Fruit fly (Drosophila melanogaster) whole organism, embryonic: ENCODE results near the gene CG7896.
A peak's percentile ranks its signal among the peaks of the same experiment; 100 is the strongest.

Experiments used
- Awh ChIP-seq: fragments of 200-800 bp; sonication (Bioruptor generic); IDR thresholded peaks from 2 replicates; pipeline ENCODE4, ENCODE4 v1.3.6; 2022; ENCODE audit warnings: missing biosample characterization, missing genetic modification characterization
- Bgb ChIP-seq: fragments of 200-800 bp; sonication (Bioruptor generic); IDR thresholded peaks from 2 replicates; pipeline ENCODE4 v1.3.6; 2022; ENCODE audit warnings: missing biosample characterization, missing genetic modification characterization; ENCODE audit not compliant: partially characterized antibody
- Blimp-1 ChIP-seq: fragments of 200-800 bp; sonication (Bioruptor generic); optimal IDR thresholded peaks from 3 replicates; lab custom pipeline; 2018; ENCODE audit warnings: missing biosample characterization, missing genetic modification characterization, mild to moderate bottlenecking, moderate library complexity, missing genetic modification reagents
- CG10147 ChIP-seq: fragments of 200-800 bp; sonication (Bioruptor generic); optimal IDR thresholded peaks from 2 replicates; lab custom pipeline; 2019; ENCODE audit warnings: missing biosample characterization, mild to moderate bottlenecking, missing genetic modification characterization, moderate library complexity
- CG10431 ChIP-seq: fragments of 200-800 bp; sonication (Bioruptor generic); optimal IDR thresholded peaks from 3 replicates; lab custom pipeline; 2018; ENCODE audit warnings: missing biosample characterization, mild to moderate bottlenecking, missing genetic modification characterization
- CG12071 ChIP-seq: fragments of 200-800 bp; sonication (Bioruptor generic); optimal IDR thresholded peaks from 3 replicates; lab custom pipeline; 2018; ENCODE audit warnings: missing biosample characterization, mild to moderate bottlenecking, missing genetic modification characterization
- CG14050 ChIP-seq: fragments of 200-800 bp; sonication (Bioruptor generic); IDR thresholded peaks from 3 replicates; pipeline ENCODE4 v1.3.6; 2022; ENCODE audit warnings: missing biosample characterization, missing genetic modification characterization
- CG14710 ChIP-seq: fragments of 200-800 bp; sonication (Bioruptor generic); optimal IDR thresholded peaks from 3 replicates; lab custom pipeline; 2019; ENCODE audit warnings: missing biosample characterization, mild to moderate bottlenecking, missing genetic modification characterization, moderate library complexity
- CG17359 ChIP-seq: fragments of 200-800 bp; sonication (Bioruptor generic); optimal IDR thresholded peaks from 3 replicates; lab custom pipeline; 2018; ENCODE audit warnings: missing biosample characterization, mild to moderate bottlenecking, missing genetic modification characterization, moderate library complexity
- CG17612 ChIP-seq: fragments of 200-800 bp; sonication (Bioruptor generic); IDR thresholded peaks from 2 replicates; pipeline ENCODE4 v1.3.6; 2022; ENCODE audit warnings: missing biosample characterization, missing genetic modification characterization
- CG31365 ChIP-seq: fragments of 200-800 bp; sonication (Bioruptor generic); optimal IDR thresholded peaks from 2 replicates; lab custom pipeline; 2018; ENCODE audit warnings: missing biosample characterization, mild to moderate bottlenecking, missing genetic modification characterization
- CG3163 ChIP-seq: fragments of 200-800 bp; sonication (Bioruptor generic); optimal IDR thresholded peaks from 3 replicates; lab custom pipeline; 2016; ENCODE audit warnings: missing biosample characterization, missing genetic modification characterization
- CG32532 ChIP-seq: fragments of 200-800 bp; sonication (Bioruptor generic); IDR thresholded peaks from 2 replicates; pipeline ENCODE4 v1.3.6; 2022; ENCODE audit warnings: missing biosample characterization, missing genetic modification characterization
- CG3838 ChIP-seq: fragments of 200-800 bp; sonication (Bioruptor generic); optimal IDR thresholded peaks from 3 replicates; lab custom pipeline; 2016; ENCODE audit warnings: missing biosample characterization, missing genetic modification characterization
- CG42726 ChIP-seq: fragments of 200-800 bp; sonication (Bioruptor generic); IDR thresholded peaks from 2 replicates; pipeline ENCODE4 v1.3.6; 2022; ENCODE audit warnings: missing biosample characterization, missing genetic modification characterization; ENCODE audit not compliant: partially characterized antibody
- CG7372 ChIP-seq: fragments of 200-800 bp; sonication (Bioruptor generic); IDR thresholded peaks from 2 replicates; pipeline ENCODE4 v1.3.6; 2022; ENCODE audit warnings: missing biosample characterization, missing genetic modification characterization
- CG7556 ChIP-seq: fragments of 200-800 bp; sonication (Bioruptor generic); optimal IDR thresholded peaks from 2 replicates; lab custom pipeline; 2017; ENCODE audit warnings: missing biosample characterization, mild to moderate bottlenecking, missing genetic modification characterization
- CG8089 ChIP-seq: fragments of 200-800 bp; sonication (Bioruptor generic); optimal IDR thresholded peaks from 3 replicates; lab custom pipeline; 2016; ENCODE audit warnings: missing biosample characterization, missing genetic modification characterization
- CG8290 ChIP-seq, 3 experiments: fragments of 200-800 bp; sonication (Bioruptor generic); optimal IDR thresholded peaks; 2 replicates each; lab custom pipeline; 2016 to 2019; ENCODE audit warnings: missing biosample characterization in 3 of 3, missing genetic modification characterization in 3 of 3, mild to moderate bottlenecking in 2 of 3, moderate library complexity in 1 of 3
- Ets65A ChIP-seq: fragments of 200-800 bp; sonication (Bioruptor generic); peaks from one replicate; lab custom pipeline; 2016; ENCODE audit warnings: missing biosample characterization, missing genetic modification characterization
- Hey ChIP-seq: fragments of 200-800 bp; sonication (Bioruptor generic); optimal IDR thresholded peaks from 3 replicates; lab custom pipeline; 2018; ENCODE audit warnings: missing biosample characterization, mild to moderate bottlenecking, missing genetic modification characterization
- Kr ChIP-seq: fragments of 200-800 bp; sonication (Bioruptor generic); optimal IDR thresholded peaks from 2 replicates; lab custom pipeline; 2017; ENCODE audit warnings: missing biosample characterization, mild to moderate bottlenecking, missing genetic modification characterization
- Oli ChIP-seq: fragments of 200-800 bp; sonication (Bioruptor generic); optimal IDR thresholded peaks from 2 replicates; lab custom pipeline; 2018; ENCODE audit warnings: missing biosample characterization, mild to moderate bottlenecking, missing genetic modification characterization, moderate library complexity
- Poxn ChIP-seq: fragments of 200-800 bp; sonication (Bioruptor generic); IDR thresholded peaks from 2 replicates; pipeline ENCODE4 v1.3.6; 2022; ENCODE audit warnings: missing biosample characterization, missing genetic modification characterization
- Rfx ChIP-seq: fragments of 200-800 bp; sonication (Bioruptor generic); IDR thresholded peaks from 2 replicates; pipeline ENCODE4 v1.3.6; 2022; ENCODE audit warnings: missing biosample characterization, missing genetic modification characterization
- ara ChIP-seq: fragments of 200-800 bp; sonication (Bioruptor generic); IDR thresholded peaks from 2 replicates; pipeline ENCODE4 v1.3.6; 2022; ENCODE audit warnings: missing biosample characterization, missing genetic modification characterization
- bcd ChIP-seq: fragments of 200-800 bp; sonication (Bioruptor generic); optimal IDR thresholded peaks from 2 replicates; lab custom pipeline; 2017; ENCODE audit warnings: missing biosample characterization, mild to moderate bottlenecking, missing genetic modification characterization
- cad ChIP-seq: fragments of >200 bp; optimal IDR thresholded peaks from 2 replicates; lab custom pipeline; 2017; ENCODE audit warnings: missing biosample characterization, missing genetic modification characterization
- chm ChIP-seq: fragments of 200-800 bp; sonication (Bioruptor generic); IDR thresholded peaks from 2 replicates; pipeline ENCODE4 v1.3.6; 2022; ENCODE audit warnings: missing biosample characterization, missing genetic modification characterization
- ci ChIP-seq: fragments of 200-800 bp; sonication (Bioruptor generic); IDR thresholded peaks from 3 replicates; pipeline ENCODE4 v1.3.6; 2022; ENCODE audit warnings: missing biosample characterization, missing genetic modification characterization
- dimm ChIP-seq: fragments of 200-800 bp; sonication (Bioruptor generic); IDR thresholded peaks from 2 replicates; pipeline ENCODE4 v1.3.6; 2022; ENCODE audit warnings: missing biosample characterization, missing genetic modification characterization
- dm ChIP-seq: fragments of 200-800 bp; sonication (Bioruptor generic); optimal IDR thresholded peaks from 3 replicates; lab custom pipeline; 2016; ENCODE audit warnings: missing biosample characterization, missing genetic modification characterization
- dmrt99B ChIP-seq: fragments of 200-800 bp; sonication (Bioruptor generic); optimal IDR thresholded peaks from 2 replicates; lab custom pipeline; 2018; ENCODE audit warnings: missing biosample characterization, mild to moderate bottlenecking, missing genetic modification characterization, moderate library complexity
- gfzf ChIP-seq: fragments of 200-800 bp; sonication (Bioruptor generic); optimal IDR thresholded peaks from 2 replicates; lab custom pipeline; 2016; ENCODE audit warnings: missing biosample characterization, mild to moderate bottlenecking, missing genetic modification characterization, moderate library complexity
- gro ChIP-seq: fragments of 200-800 bp; sonication (Bioruptor generic); optimal IDR thresholded peaks from 2 replicates; lab custom pipeline; 2016; ENCODE audit warnings: missing biosample characterization, missing genetic modification characterization
- gsb ChIP-seq: fragments of 200-800 bp; sonication (Bioruptor generic); IDR thresholded peaks from 2 replicates; pipeline ENCODE4 v1.3.6; 2022; ENCODE audit warnings: missing biosample characterization, missing genetic modification characterization
- hbn ChIP-seq: fragments of 200-800 bp; sonication (Bioruptor generic); IDR thresholded peaks from 2 replicates; pipeline ENCODE4 v1.3.6; 2022; ENCODE audit warnings: missing biosample characterization, missing genetic modification characterization; ENCODE audit not compliant: partially characterized antibody
- ind ChIP-seq: fragments of 200-800 bp; sonication (Bioruptor generic); optimal IDR thresholded peaks from 3 replicates; lab custom pipeline; 2016; ENCODE audit warnings: missing biosample characterization, missing genetic modification characterization
- jumu ChIP-seq: fragments of 200-800 bp; sonication (Bioruptor generic); optimal IDR thresholded peaks from 3 replicates; lab custom pipeline; 2016; ENCODE audit warnings: missing biosample characterization, missing genetic modification characterization
- nom ChIP-seq: fragments of 200-800 bp; sonication (Bioruptor generic); optimal IDR thresholded peaks from 2 replicates; lab custom pipeline; 2017; ENCODE audit warnings: missing biosample characterization, missing genetic modification characterization, mild to moderate bottlenecking, moderate library complexity, missing genetic modification reagents
- pita ChIP-seq: fragments of 200-800 bp; sonication (Bioruptor generic); optimal IDR thresholded peaks from 2 replicates; lab custom pipeline; 2017; ENCODE audit warnings: missing biosample characterization, mild to moderate bottlenecking, missing genetic modification characterization
- ranshi ChIP-seq: fragments of 200-800 bp; sonication (Bioruptor generic); IDR thresholded peaks from 2 replicates; pipeline ENCODE4 v1.3.6; 2022; ENCODE audit warnings: missing biosample characterization, missing genetic modification characterization
- scrt ChIP-seq: fragments of 200-800 bp; sonication (Bioruptor generic); optimal IDR thresholded peaks from 2 replicates; lab custom pipeline; 2018; ENCODE audit warnings: missing biosample characterization, mild to moderate bottlenecking, missing genetic modification characterization, moderate library complexity
- seq ChIP-seq: fragments of 200-800 bp; sonication (Bioruptor generic); IDR thresholded peaks from 2 replicates; pipeline ENCODE4 v1.3.6; 2022; ENCODE audit warnings: missing biosample characterization, missing genetic modification characterization
- slbo ChIP-seq: fragments of 200-800 bp; sonication (Bioruptor generic); IDR thresholded peaks from 2 replicates; pipeline ENCODE4 v1.3.6; 2022; ENCODE audit warnings: missing biosample characterization, missing genetic modification characterization
- ttk ChIP-seq: fragments of 200-800 bp; sonication (Bioruptor generic); IDR thresholded peaks from 2 replicates; pipeline ENCODE4 v2.1.2; 2022; ENCODE audit warnings: missing biosample characterization, missing genetic modification characterization
- z ChIP-seq: fragments of 200-800 bp; sonication (Bioruptor generic); IDR thresholded peaks from 3 replicates; pipeline ENCODE4 v1.3.6; 2022; ENCODE audit warnings: missing biosample characterization, missing genetic modification characterization
- zf30C ChIP-seq: fragments of 200-800 bp; sonication (Bioruptor generic); optimal IDR thresholded peaks from 3 replicates; lab custom pipeline; 2018; ENCODE audit warnings: missing biosample characterization, mild to moderate bottlenecking, missing genetic modification characterization

The CG7896 gene

DNA sequence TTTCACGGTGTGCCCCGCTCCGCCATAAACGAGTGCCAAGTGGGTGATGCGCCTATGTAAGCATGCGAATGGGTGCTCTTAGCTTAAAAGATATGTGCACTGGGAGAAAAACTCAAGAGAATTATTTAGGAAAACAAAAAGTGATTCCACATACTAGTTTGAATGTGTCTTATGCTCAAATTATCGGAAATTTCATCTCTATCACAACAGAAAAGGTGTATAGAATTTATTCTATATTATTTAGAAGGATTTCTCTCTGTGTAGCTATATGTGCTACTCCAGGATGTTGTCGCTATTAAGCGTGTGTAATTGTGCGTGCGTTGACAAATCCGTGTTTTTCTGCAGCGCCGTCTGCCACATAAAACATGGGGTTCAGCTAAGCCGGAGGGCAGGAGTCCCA, 23.9 kb upstream of the CG7896 start (continued):
- TF ChIP-seq gsb (no peak), CG32532 (GFP tag; lab: Robert Waterston, UW) (0 out of 2 replicates have a peak, but pooled peaks have one; percentile 16), chm (GFP tag; lab: Robert Waterston, UW) (no peak)

DNA sequence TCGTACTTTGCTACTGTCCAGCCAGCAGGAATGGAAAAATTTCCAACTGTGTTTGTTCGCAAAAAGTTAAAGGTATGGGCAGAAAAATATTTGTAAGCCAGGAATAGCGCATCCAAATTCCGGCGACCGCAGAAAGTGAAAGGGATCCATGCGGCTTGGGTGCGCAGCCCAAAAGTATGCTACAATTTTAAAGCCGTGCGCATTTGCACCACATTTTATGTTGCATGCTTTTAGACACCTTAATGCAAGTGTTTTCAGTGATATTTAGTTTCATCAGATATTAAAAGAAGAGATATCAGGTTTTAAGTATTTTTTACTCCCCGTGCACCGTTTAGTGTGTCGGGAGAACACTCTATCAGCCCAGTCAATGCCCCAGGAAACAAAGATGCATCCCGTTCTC, 20.1 kb upstream of the CG7896 start:
- no peak for TF ChIP-seq Awh (GFP tag; lab: Robert Waterston, UW)
- TF ChIP-seq CG8290 (GFP tag; optimal IDR thresholded peaks at IDR 0.05; lab: Kevin White, UChicago), result peak; percentile 94
- TF ChIP-seq CG8290 (tag; optimal IDR thresholded peaks at IDR 0.05; lab: Kevin White, UChicago), result peak; percentile 2 to 74
- no peak for TF ChIP-seq ttk (GFP tag; lab: Robert Waterston, UW)
- no peak for TF ChIP-seq CG42726
- TF ChIP-seq dimm (GFP tag; lab: Robert Waterston, UW), result no peak
- no peak for TF ChIP-seq CG8089
- TF ChIP-seq dm (GFP tag; lab: Kevin White, UChicago), result no peak
- TF ChIP-seq CG17612, result peak; percentile 93
- TF ChIP-seq zf30C (GFP tag; lab: Kevin White, UChicago), result no peak
- TF ChIP-seq cad, result no peak
- TF ChIP-seq CG31365 (tag; lab: Kevin White, UChicago), result no peak
- TF ChIP-seq slbo (GFP tag; lab: Robert Waterston, UW), result no peak
- TF ChIP-seq Blimp-1, result peak; percentile 73

DNA sequence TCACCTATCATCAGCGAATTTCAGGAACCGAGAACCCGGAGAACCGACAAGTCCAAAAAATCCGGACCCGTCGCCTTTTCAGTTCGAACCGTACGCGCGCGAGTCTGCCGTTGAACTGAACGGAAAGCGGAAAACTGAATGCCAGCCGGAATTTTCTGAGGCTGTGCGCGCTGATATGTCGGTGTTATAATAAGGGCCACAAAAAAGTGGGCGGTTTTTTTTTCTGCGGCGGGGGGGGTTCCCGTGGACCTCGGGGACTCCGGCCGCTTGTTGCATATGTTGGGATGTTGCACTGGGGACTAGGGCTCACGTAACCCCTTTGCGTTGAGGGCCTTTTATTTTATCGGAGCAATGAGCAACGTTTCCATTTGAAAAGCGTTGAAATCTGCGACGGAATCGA, 13.9 kb upstream of the CG7896 start, which contains the start of gene TkR99D:
TSS of gene TkR99D (minus strand) at position 101 of the 400 bp plus-strand sequence.
- TF ChIP-seq ci, result 0 out of 3 replicates have a peak, but pooled peaks have one; percentile 14
- peak; percentile 50 for TF ChIP-seq scrt (GFP tag; lab: Kevin White, UChicago)
- 0 out of 2 replicates have a peak, but pooled peaks have one; percentile 4 for TF ChIP-seq ranshi (GFP tag; lab: Robert Waterston, UW)
- TF ChIP-seq Ets65A (GFP tag; lab: Kevin White, UChicago), result peak; percentile 47
- no peak for TF ChIP-seq Kr (GFP tag; lab: Kevin White, UChicago)
- 0 out of 2 replicates have a peak, but pooled peaks have one; percentile 8 for TF ChIP-seq seq

DNA sequence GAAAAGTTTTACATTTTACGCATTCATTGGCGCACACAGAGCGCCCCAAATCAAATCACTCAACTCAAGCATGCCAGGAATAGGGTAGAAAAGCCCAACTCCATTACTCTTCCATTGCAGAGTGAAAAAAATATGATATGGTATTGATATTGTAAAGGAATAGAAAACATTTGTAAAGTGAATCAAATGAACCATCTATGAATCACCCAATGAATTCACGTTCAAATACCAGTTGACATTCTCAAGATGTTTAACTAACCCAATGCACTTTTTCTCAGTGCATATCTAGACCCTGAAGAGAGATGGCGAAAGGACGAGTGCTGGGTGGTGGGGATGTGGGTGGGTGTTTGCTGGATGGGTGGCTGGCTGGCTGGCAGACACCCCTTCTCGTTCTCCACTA, 4.6 kb upstream of the CG7896 start:
- TF ChIP-seq ara (peak; percentile 22; the same call in 1 of the 2 replicates), gro (no peak), jumu (no peak), z (GFP tag; lab: Robert Waterston, UW) (no peak), ind (GFP tag; lab: Kevin White, UChicago) (peak; percentile 22), Ets65A (GFP tag; lab: Kevin White, UChicago) (no peak), CG12071 (GFP tag; lab: Kevin White, UChicago) (peak; percentile 52), CG7372 (GFP tag; lab: Robert Waterston, UW) (no peak), Hey (no peak), gfzf (no peak), CG17359 (peak; percentile 59), CG14710 (tag; lab: Kevin White, UChicago) (no peak), CG3163 (no peak), dmrt99B (tag; lab: Kevin White, UChicago) (peak; percentile 52), nom (GFP tag; lab: Kevin White, UChicago) (no peak), CG3838 (GFP tag; lab: Kevin White, UChicago) (no peak), Bgb (GFP tag; lab: Robert Waterston, UW) (no peak), CG14050 (GFP tag; lab: Robert Waterston, UW) (no peak), hbn (GFP tag; lab: Robert Waterston, UW) (no peak), Oli (tag; lab: Kevin White, UChicago) (peak; percentile 9), CG10431 (GFP tag; lab: Kevin White, UChicago) (no peak), CG7556 (GFP tag; lab: Kevin White, UChicago) (peak; percentile 34), Poxn (no peak), bcd (GFP tag; lab: Kevin White, UChicago) (peak; percentile 29), Rfx (GFP tag; lab: Robert Waterston, UW) (peak; percentile 51), pita (GFP tag; lab: Kevin White, UChicago) (no peak), CG10147 (GFP tag; lab: Kevin White, UChicago) (peak; percentile 38)
